Fruit fly (Drosophila melanogaster): Measurements from ENCODE around the gene mRpL22.

Gene mRpL22

dm6 chrX:16821216-16821615, 37.5 kb downstream of the mRpL22 start:
- TF ChIP-seq insv (optimal IDR thresholded peaks at IDR 0.05) = no peak
- no peak for TF ChIP-seq Sin3A (optimal IDR thresholded peaks at IDR 0.05)
- no peak for TF ChIP-seq psq (optimal IDR thresholded peaks at IDR 0.05)
- no peak for TF ChIP-seq h (optimal IDR thresholded peaks at IDR 0.05)
- no peak for TF ChIP-seq Myc (optimal IDR thresholded peaks at IDR 0.05)

- TF ChIP-seq Sin3A (optimal IDR thresholded peaks at IDR 0.05) (no peak), ttk (optimal IDR thresholded peaks at IDR 0.05) (no peak), Myc (optimal IDR thresholded peaks at IDR 0.05) (no peak), insv (optimal IDR thresholded peaks at IDR 0.05) (no peak), h (optimal IDR thresholded peaks at IDR 0.05) (no peak), psq (optimal IDR thresholded peaks at IDR 0.05) (no peak)
Measured at dm6 chrX:16822080-16822479, 38.3 kb downstream of the mRpL22 start.

- TF ChIP-seq psq (optimal IDR thresholded peaks at IDR 0.05) (no peak), ttk (optimal IDR thresholded peaks at IDR 0.05) (no peak), insv (optimal IDR thresholded peaks at IDR 0.05) (no peak), Sin3A (optimal IDR thresholded peaks at IDR 0.05) (no peak), h (optimal IDR thresholded peaks at IDR 0.05) (no peak)
Measured at dm6 chrX:16829439-16830028, 45.8 kb downstream of the mRpL22 start.

dm6 chrX:16830081-16830480, 46.3 kb downstream of the mRpL22 start:
- no peak for TF ChIP-seq ttk (optimal IDR thresholded peaks at IDR 0.05)

- no peak for TF ChIP-seq h (optimal IDR thresholded peaks at IDR 0.05)
- TF ChIP-seq insv (optimal IDR thresholded peaks at IDR 0.05) = no peak
- TF ChIP-seq Sin3A (optimal IDR thresholded peaks at IDR 0.05) = no peak
- no peak for TF ChIP-seq Myc (optimal IDR thresholded peaks at IDR 0.05)
- TF ChIP-seq psq (optimal IDR thresholded peaks at IDR 0.05) = no peak
- no peak for TF ChIP-seq ttk (optimal IDR thresholded peaks at IDR 0.05)
Measured at dm6 chrX:16831848-16832247, 48.1 kb downstream of the mRpL22 start.

dm6 chrX:16833097-16833496, 49.4 kb downstream of the mRpL22 start:
- TF ChIP-seq insv (optimal IDR thresholded peaks at IDR 0.05) = no peak
- no peak for TF ChIP-seq Sin3A (optimal IDR thresholded peaks at IDR 0.05)
- no peak for TF ChIP-seq psq (optimal IDR thresholded peaks at IDR 0.05)
- no peak for TF ChIP-seq ttk (optimal IDR thresholded peaks at IDR 0.05)
- no peak for TF ChIP-seq Myc (optimal IDR thresholded peaks at IDR 0.05)
- no peak for TF ChIP-seq h (optimal IDR thresholded peaks at IDR 0.05)

- TF ChIP-seq Myc (optimal IDR thresholded peaks at IDR 0.05) (no peak), insv (optimal IDR thresholded peaks at IDR 0.05) (no peak), h (optimal IDR thresholded peaks at IDR 0.05) (no peak), ttk (optimal IDR thresholded peaks at IDR 0.05) (no peak), Sin3A (optimal IDR thresholded peaks at IDR 0.05) (no peak), psq (optimal IDR thresholded peaks at IDR 0.05) (no peak)
Measured at dm6 chrX:16834259-16834658, 50.5 kb downstream of the mRpL22 start.

All from Kc167 (cell line).